Fruit fly (Drosophila melanogaster): ENCODE measurements around the gene Sf3a2.

- TF ChIP-seq psq (optimal IDR thresholded peaks at IDR 0.05) (no peak), h (optimal IDR thresholded peaks at IDR 0.05) (no peak), insv (optimal IDR thresholded peaks at IDR 0.05) (no peak)
Observed at dm6 chr3L:12830416-12830815, 16.6 kb upstream of the Sf3a2 start.
